Worm (Caenorhabditis elegans) whole organism, L3 larva: ENCODE data around the gene dcap-2.

Experiments used
- ama-1 ChIP-seq: fragments of 150-350 bp; optimal IDR thresholded peaks from 2 replicates; lab custom pipeline; 2018
- ceh-16 ChIP-seq: sonication (generic microtip); optimal IDR thresholded peaks from 2 replicates; lab custom pipeline; 2017; ENCODE audit warnings: missing biosample characterization, missing genetic modification characterization
- ceh-9 ChIP-seq: sonication (generic microtip); optimal IDR thresholded peaks from 2 replicates; lab custom pipeline; 2018; ENCODE audit warnings: missing biosample characterization, missing genetic modification characterization
- fkh-10 ChIP-seq: sonication (generic microtip); optimal IDR thresholded peaks from 2 replicates; lab custom pipeline; 2017; ENCODE audit warnings: missing biosample characterization, missing genetic modification reagents, missing genetic modification characterization
- nfya-1 ChIP-seq: sonication (generic microtip); optimal IDR thresholded peaks from 2 replicates; lab custom pipeline; 2017; ENCODE audit warnings: missing genetic modification characterization, mild to moderate bottlenecking, missing compliant biosample characterization, antibody characterized with exemption, moderate library complexity; ENCODE audit not compliant: insufficient read depth
- nhr-43 ChIP-seq: sonication (generic microtip); optimal IDR thresholded peaks from 2 replicates; lab custom pipeline; 2016; ENCODE audit warnings: mild to moderate bottlenecking, missing genetic modification characterization, missing compliant biosample characterization; ENCODE audit not compliant: poor library complexity, severe bottlenecking
- pha-4 ChIP-seq: fragments of 150-350 bp; optimal IDR thresholded peaks from 2 replicates; lab custom pipeline; 2014; ENCODE audit warnings: missing biosample characterization, missing genetic modification reagents, missing genetic modification characterization
- pqm-1 ChIP-seq: fragments of 150-350 bp; optimal IDR thresholded peaks from 2 replicates; lab custom pipeline; 2017; ENCODE audit warnings: missing biosample characterization, missing genetic modification characterization, inconsistent platforms
- unc-62 ChIP-seq: fragments of 150-350 bp; sonication (generic microtip); optimal IDR thresholded peaks from 4 replicates; lab custom pipeline; 2014; ENCODE audit warnings: missing biosample characterization, missing genetic modification reagents, missing genetic modification characterization

- TF ChIP-seq ceh-9 (tag; lab: Kevin White, UChicago), result no peak
- no peak for TF ChIP-seq unc-62 (GFP tag; lab: Kevin White, UChicago)
- TF ChIP-seq pha-4 (tag; lab: Kevin White, UChicago), result no peak
- no peak for TF ChIP-seq fkh-10 (GFP tag; lab: Kevin White, UChicago)
- no peak for TF ChIP-seq ama-1
- no peak for TF ChIP-seq ceh-16 (tag; lab: Kevin White, UChicago)
- no peak for TF ChIP-seq pqm-1 (tag; lab: Kevin White, UChicago)
- TF ChIP-seq nfya-1 (tag; lab: Kevin White, UChicago), result peak; percentile 89
- TF ChIP-seq nhr-43 (tag; lab: Kevin White, UChicago), result no peak
Measured at ce11 chrIV:13487596-13487995, 34.1 kb downstream of the dcap-2 start.
